Worm (Caenorhabditis elegans): ENCODE data around the gene unc-130.

DNA sequence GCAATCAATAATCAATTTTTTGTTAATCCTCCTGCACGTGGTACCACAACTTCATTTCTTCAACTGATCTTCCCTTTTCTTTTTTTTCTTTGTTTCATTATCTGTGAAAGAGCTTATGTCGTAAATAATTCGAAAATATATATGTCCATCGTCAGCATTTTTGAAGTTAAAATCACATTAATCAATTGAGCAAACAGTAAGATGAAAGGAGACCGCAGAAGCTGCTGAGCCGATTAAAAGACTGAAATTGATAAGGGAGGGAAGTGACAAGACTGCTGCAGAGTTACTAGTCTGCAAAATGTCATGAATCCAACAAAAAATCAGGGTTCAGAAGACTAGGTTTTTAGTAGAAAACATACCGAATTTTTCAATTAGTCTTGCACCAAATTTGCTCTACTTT is 2.0 kb downstream of the unc-130 start:
- TF ChIP-seq him-1 (tag; optimal IDR thresholded peaks at IDR 0.05) (no peak), W03F9.2 (tag; optimal IDR thresholded peaks at IDR 0.05) (no peak), dao-5 (tag; optimal IDR thresholded peaks at IDR 0.05) (no peak)
